Worm (Caenorhabditis elegans): ENCODE measurements around the gene srb-11.

- TF ChIP-seq ztf-29 (GFP tag; IDR thresholded peaks at IDR 0.05) = no peak
- TF ChIP-seq cog-1 (tag; optimal IDR thresholded peaks at IDR 0.05) = no peak
- no peak for TF ChIP-seq flt-1 (GFP tag; IDR thresholded peaks at IDR 0.05)
- TF ChIP-seq ztf-23 (GFP tag; IDR thresholded peaks at IDR 0.05) = no peak
Measured at ce11 chrIII:6478256-6479004, 14.3 kb downstream of the srb-11 start, which contains the start of gene zip-8.

Measured in whole organism, midembryonic.